Worm (Caenorhabditis elegans): Measurements from ENCODE around the gene C15C7.4.

C15C7.4 gene

ce11 chrX:3116033-3116876, 29.1 kb upstream of the C15C7.4 start, which contains the start of gene mai-1 (continued):
- TF ChIP-seq unc-62 (GFP tag; optimal IDR thresholded peaks at IDR 0.05) = no peak
- no peak for TF ChIP-seq ztf-1 (GFP tag; conservative IDR thresholded peaks at IDR 0.05)
- TF ChIP-seq nhr-6 (tag; optimal IDR thresholded peaks at IDR 0.05) = no peak
- TF ChIP-seq ztf-11 (tag; optimal IDR thresholded peaks at IDR 0.05) = no peak
- no peak for TF ChIP-seq ZK546.5 (tag; optimal IDR thresholded peaks at IDR 0.05)
- no peak for TF ChIP-seq ceh-16 (tag; optimal IDR thresholded peaks at IDR 0.05)
- TF ChIP-seq egl-27 (tag; optimal IDR thresholded peaks at IDR 0.05) = no peak
- TF ChIP-seq nhr-10 (tag; optimal IDR thresholded peaks at IDR 0.05) = no peak
- peak; percentile 35 for TF ChIP-seq lin-13 (GFP tag; optimal IDR thresholded peaks at IDR 0.05)
- peak; percentile 73 for TF ChIP-seq zag-1 (tag; optimal IDR thresholded peaks at IDR 0.05)
- TF ChIP-seq ztf-4 (tag; optimal IDR thresholded peaks at IDR 0.05) = peak; percentile 28
- no peak for TF ChIP-seq nhr-11 (tag; optimal IDR thresholded peaks at IDR 0.05)
- no peak for TF ChIP-seq dmd-4 (tag; optimal IDR thresholded peaks at IDR 0.05)
- no peak for TF ChIP-seq nhr-23 (tag; optimal IDR thresholded peaks at IDR 0.05)
- TF ChIP-seq sem-4 (tag; optimal IDR thresholded peaks at IDR 0.05) = peak; percentile 19
- peak; percentile 23 for TF ChIP-seq crh-2 (tag; optimal IDR thresholded peaks at IDR 0.05)
- TF ChIP-seq peb-1 (tag; optimal IDR thresholded peaks at IDR 0.05) = no peak
- no peak for TF ChIP-seq mab-5 (tag; optimal IDR thresholded peaks at IDR 0.05)
- TF ChIP-seq unc-39 (tag; optimal IDR thresholded peaks at IDR 0.05) = no peak
- TF ChIP-seq ama-1 (optimal IDR thresholded peaks at IDR 0.05) = peak; percentile 37
- no peak for TF ChIP-seq sma-9 (GFP tag; optimal IDR thresholded peaks at IDR 0.05)
- no peak for TF ChIP-seq sma-9 (tag; optimal IDR thresholded peaks at IDR 0.05)

ce11 chrX:3117204-3117603, 28.2 kb upstream of the C15C7.4 start:
- TF ChIP-seq nhr-21 (tag; optimal IDR thresholded peaks at IDR 0.05) (peak; percentile 49), gmeb-1 (tag; optimal IDR thresholded peaks at IDR 0.05) (peak; percentile 33), skn-1 (tag; optimal IDR thresholded peaks at IDR 0.05) (peak; percentile 53), ceh-16 (tag; optimal IDR thresholded peaks at IDR 0.05) (no peak), sma-3 (GFP tag; optimal IDR thresholded peaks at IDR 0.05) (peak; percentile 65), nhr-11 (tag; optimal IDR thresholded peaks at IDR 0.05) (no peak), fos-1 (tag; optimal IDR thresholded peaks at IDR 0.05) (peak; percentile 30), mab-5 (tag; optimal IDR thresholded peaks at IDR 0.05) (no peak), zag-1 (tag; optimal IDR thresholded peaks at IDR 0.05) (no peak), sma-9 (GFP tag; optimal IDR thresholded peaks at IDR 0.05) (peak; percentile 27), sma-9 (tag; optimal IDR thresholded peaks at IDR 0.05) (no peak), ZK546.5 (tag; optimal IDR thresholded peaks at IDR 0.05) (no peak), nhr-12 (tag; optimal IDR thresholded peaks at IDR 0.05) (no peak), unc-62 (GFP tag; optimal IDR thresholded peaks at IDR 0.05) (no peak), nhr-23 (tag; optimal IDR thresholded peaks at IDR 0.05) (no peak), snpc-4 (tag; optimal IDR thresholded peaks at IDR 0.05) (no peak), crh-2 (tag; optimal IDR thresholded peaks at IDR 0.05) (peak; percentile 62), egl-27 (tag; optimal IDR thresholded peaks at IDR 0.05) (no peak), sem-4 (tag; optimal IDR thresholded peaks at IDR 0.05) (no peak), R02D3.7 (tag; optimal IDR thresholded peaks at IDR 0.05) (no peak), unc-55 (GFP tag; optimal IDR thresholded peaks at IDR 0.05) (no peak), lsy-2 (tag; optimal IDR thresholded peaks at IDR 0.05) (peak in 1 of 2 experiments; percentile 35), blmp-1 (tag; optimal IDR thresholded peaks at IDR 0.05; ENCODE audit: insufficient read depth) (peak; percentile 58), nhr-6 (tag; optimal IDR thresholded peaks at IDR 0.05) (no peak), ztf-4 (tag; optimal IDR thresholded peaks at IDR 0.05) (no peak), F13H6.1 (tag; optimal IDR thresholded peaks at IDR 0.05) (no peak)

- TF ChIP-seq ceh-16 (tag; optimal IDR thresholded peaks at IDR 0.05) = no peak
- no peak for TF ChIP-seq mdl-1 (tag; optimal IDR thresholded peaks at IDR 0.05)
- no peak for TF ChIP-seq ama-1 (optimal IDR thresholded peaks at IDR 0.05)
These were observed 26.6 kb upstream of the C15C7.4 start for ce11 chrX:3118596-3119287.

DNA sequence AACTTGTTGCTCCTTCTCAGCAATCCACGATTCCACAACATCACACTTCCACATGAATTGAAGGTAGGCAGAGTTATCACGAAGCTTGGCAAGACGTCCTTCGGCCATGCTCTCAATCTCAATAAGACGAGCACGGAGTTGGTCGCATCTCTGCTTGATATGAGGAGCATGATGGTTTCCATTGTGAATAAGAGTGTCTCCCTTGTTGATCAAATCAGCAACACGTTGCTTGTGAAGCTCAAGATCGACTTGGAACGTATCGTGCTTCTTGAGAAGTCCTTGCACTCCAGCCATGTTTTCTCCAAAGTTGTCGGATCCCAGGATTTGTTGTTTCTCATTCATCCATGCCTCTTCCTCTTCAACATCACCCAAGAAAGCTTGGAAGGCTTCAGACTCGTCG, 25.8 kb upstream of the C15C7.4 start:
- TF ChIP-seq nhr-23 (tag; optimal IDR thresholded peaks at IDR 0.05) = no peak
- TF ChIP-seq lsy-2 (tag; optimal IDR thresholded peaks at IDR 0.05) = no peak
- no peak for TF ChIP-seq mbf-1 (tag; optimal IDR thresholded peaks at IDR 0.05)
- no peak for TF ChIP-seq nhr-12 (tag; optimal IDR thresholded peaks at IDR 0.05)
- no peak for TF ChIP-seq nhr-25 (tag; optimal IDR thresholded peaks at IDR 0.05)
- TF ChIP-seq mab-5 (tag; optimal IDR thresholded peaks at IDR 0.05) = no peak
- TF ChIP-seq nhr-77 (tag; optimal IDR thresholded peaks at IDR 0.05) = no peak
- no peak for TF ChIP-seq R02D3.7 (tag; optimal IDR thresholded peaks at IDR 0.05)
- TF ChIP-seq blmp-1 (tag; optimal IDR thresholded peaks at IDR 0.05; ENCODE audit: insufficient read depth) = no peak
- no peak for TF ChIP-seq lin-11 (tag; optimal IDR thresholded peaks at IDR 0.05)
- TF ChIP-seq ceh-82 (tag; optimal IDR thresholded peaks at IDR 0.05) = no peak
- TF ChIP-seq elt-1 (tag; optimal IDR thresholded peaks at IDR 0.05) = no peak
- no peak for TF ChIP-seq unc-62 (GFP tag; optimal IDR thresholded peaks at IDR 0.05)
- TF ChIP-seq sma-3 (GFP tag; optimal IDR thresholded peaks at IDR 0.05) = no peak
- TF ChIP-seq ztf-1 (GFP tag; conservative IDR thresholded peaks at IDR 0.05) = no peak
- TF ChIP-seq F13H6.1 (tag; optimal IDR thresholded peaks at IDR 0.05) = no peak
- no peak for TF ChIP-seq lin-39 (tag; optimal IDR thresholded peaks at IDR 0.05)
- no peak for TF ChIP-seq crh-2 (tag; optimal IDR thresholded peaks at IDR 0.05)
- no peak for TF ChIP-seq nhr-237 (tag; optimal IDR thresholded peaks at IDR 0.05)

All from whole organism, L2 larva.